Fruit fly (Drosophila melanogaster): ENCODE data around the gene CG4896.

CG4896 gene

DNA sequence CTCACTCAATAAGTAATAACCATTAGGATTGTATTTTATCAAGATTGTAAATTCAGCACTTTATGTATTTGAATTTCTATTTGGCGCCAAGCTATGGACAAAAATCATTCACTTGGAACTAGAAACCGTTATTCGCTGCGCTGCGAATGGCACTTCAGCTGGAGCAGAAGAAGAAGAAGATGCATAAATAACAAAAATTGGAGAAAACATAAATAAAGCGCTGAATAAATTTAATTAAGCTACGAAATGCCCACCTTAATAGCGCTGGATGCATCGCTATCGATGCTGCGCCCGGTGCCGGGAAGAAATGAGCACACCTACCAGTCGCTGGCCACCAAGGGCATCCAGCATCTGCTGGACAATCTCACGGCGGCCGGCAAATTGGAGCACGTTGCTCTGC is 13.2 kb upstream of the CG4896 start, which contains the start of gene IntS14:
TSS of gene IntS14 (plus strand) at position 150 of the 400 bp plus-strand sequence.
- TF ChIP-seq woc (GFP tag; optimal IDR thresholded peaks at IDR 0.05) (no peak), Myc (optimal IDR thresholded peaks at IDR 0.05) (peak; percentile 54), Hnf4 (GFP tag; optimal IDR thresholded peaks at IDR 0.05) (no peak), fru (GFP tag; optimal IDR thresholded peaks at IDR 0.05) (no peak), Rel (GFP tag; optimal IDR thresholded peaks at IDR 0.05) (no peak), Rel (tag; optimal IDR thresholded peaks at IDR 0.05) (peak; percentile 48), Dfd (GFP tag; optimal IDR thresholded peaks at IDR 0.05) (no peak), Sp1 (GFP tag; optimal IDR thresholded peaks at IDR 0.05) (no peak)

DNA sequence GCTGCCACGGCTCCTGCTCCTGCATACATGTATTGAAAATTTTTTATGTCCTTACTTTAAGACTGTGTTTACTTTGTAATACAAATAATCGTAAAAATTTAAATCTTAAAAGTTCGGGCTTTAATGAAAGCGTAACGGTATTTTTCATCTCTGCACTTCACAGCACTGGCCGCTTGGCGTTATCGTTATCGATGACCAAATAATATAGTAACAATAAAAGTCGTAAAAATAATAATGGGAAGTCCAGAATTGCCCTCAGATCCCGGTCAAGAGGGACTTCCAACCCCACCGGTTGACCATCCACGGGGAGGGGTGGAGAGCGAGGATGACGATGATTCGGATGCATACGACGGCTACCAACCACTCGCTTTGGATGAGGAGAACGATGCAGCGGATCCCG is 11.2 kb upstream of the CG4896 start, which contains the start of gene CG14341:
TSS of gene CG14341 (plus strand) at position 181 of the 400 bp plus-strand sequence.
- TF ChIP-seq Rel (GFP tag; optimal IDR thresholded peaks at IDR 0.05) (no peak), Rel (tag; optimal IDR thresholded peaks at IDR 0.05) (peak; percentile 97), lola (GFP tag; optimal IDR thresholded peaks at IDR 0.05) (no peak)

DNA sequence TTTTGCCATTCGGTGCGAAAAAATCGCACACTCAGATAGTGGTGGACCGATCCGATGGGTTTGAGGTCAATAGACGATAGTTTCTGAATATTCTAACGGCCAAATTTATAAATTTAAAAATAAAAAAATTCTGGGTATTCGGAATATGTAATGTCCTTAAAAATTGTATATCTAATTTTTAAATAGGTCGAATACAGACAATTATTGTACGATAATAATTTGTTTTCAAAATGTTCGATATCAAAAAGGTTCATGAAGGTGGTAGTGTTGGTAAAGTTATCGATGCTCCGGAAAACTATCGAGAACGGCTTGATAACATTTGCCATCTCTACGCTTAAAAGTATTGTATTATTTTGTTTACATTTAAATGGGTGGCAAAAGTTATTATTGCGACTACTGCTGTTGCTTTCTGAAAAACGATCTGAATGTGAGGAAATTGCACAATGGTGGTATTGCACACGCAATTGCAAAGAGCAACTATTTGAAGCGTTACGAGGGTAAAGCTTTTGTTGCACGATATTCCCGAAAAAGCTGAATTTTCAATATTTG is 7.5 kb upstream of the CG4896 start, which contains the start of the genes CG31922 and Plap:
TSS of gene CG31922 (plus strand) at position 315 of the 549 bp plus-strand sequence.
TSS of gene Plap (minus strand) at position 499 of the 549 bp plus-strand sequence.
- peak; percentile 63 for TF ChIP-seq CG9705 (GFP tag; optimal IDR thresholded peaks at IDR 0.05)
- TF ChIP-seq ey (GFP tag; optimal IDR thresholded peaks at IDR 0.05): peak; percentile 67
- TF ChIP-seq fru (GFP tag; optimal IDR thresholded peaks at IDR 0.05): no peak
- TF ChIP-seq h (GFP tag; optimal IDR thresholded peaks at IDR 0.05): peak; percentile 84
- no peak for TF ChIP-seq jim (GFP tag; optimal IDR thresholded peaks at IDR 0.05)
- no peak for TF ChIP-seq pan (optimal IDR thresholded peaks at IDR 0.05)
- no peak for TF ChIP-seq Jra (GFP tag; optimal IDR thresholded peaks at IDR 0.05)
- no peak for TF ChIP-seq brk (GFP tag; optimal IDR thresholded peaks at IDR 0.05)
- TF ChIP-seq br (GFP tag; optimal IDR thresholded peaks at IDR 0.05): peak; percentile 76
- TF ChIP-seq lola (GFP tag; optimal IDR thresholded peaks at IDR 0.05): no peak
- no peak for TF ChIP-seq usp (GFP tag; optimal IDR thresholded peaks at IDR 0.05)
- TF ChIP-seq Myc (optimal IDR thresholded peaks at IDR 0.05): peak; percentile 63
- no peak for TF ChIP-seq Dfd (GFP tag; optimal IDR thresholded peaks at IDR 0.05)
- peak; percentile 75 for TF ChIP-seq sv (GFP tag; optimal IDR thresholded peaks at IDR 0.05)
- peak; percentile 81 for TF ChIP-seq HLH106 (tag; optimal IDR thresholded peaks at IDR 0.05)
- peak; percentile 61 for TF ChIP-seq Hr83 (GFP tag; optimal IDR thresholded peaks at IDR 0.05; ENCODE audit: poor library complexity, severe bottlenecking)
- TF ChIP-seq Vsx2 (GFP tag; optimal IDR thresholded peaks at IDR 0.05; ENCODE audit: partially characterized antibody): no peak
- TF ChIP-seq dsf (GFP tag; optimal IDR thresholded peaks at IDR 0.05; ENCODE audit: borderline replicate concordance): no peak
- TF ChIP-seq Hr78 (GFP tag; optimal IDR thresholded peaks at IDR 0.05): no peak
- TF ChIP-seq woc (GFP tag; optimal IDR thresholded peaks at IDR 0.05): peak; percentile 58
- peak; percentile 18 to 76 for TF ChIP-seq foxo (GFP tag; optimal IDR thresholded peaks at IDR 0.05)
- TF ChIP-seq rgr (GFP tag; optimal IDR thresholded peaks at IDR 0.05): peak; percentile 80
- no peak for TF ChIP-seq dl (GFP tag; optimal IDR thresholded peaks at IDR 0.05; ENCODE audit: insufficient read depth in 1 of 2, partially characterized antibody in 2 of 2)
- TF ChIP-seq psq (GFP tag; optimal IDR thresholded peaks at IDR 0.05): peak; percentile 69
- TF ChIP-seq N (GFP tag; optimal IDR thresholded peaks at IDR 0.05): no peak
- TF ChIP-seq OdsH (GFP tag; optimal IDR thresholded peaks at IDR 0.05): peak; percentile 73
- no peak for TF ChIP-seq Dif (GFP tag; optimal IDR thresholded peaks at IDR 0.05; ENCODE audit: partially characterized antibody)
- peak; percentile 63 for TF ChIP-seq dmrt93B (GFP tag; optimal IDR thresholded peaks at IDR 0.05)
- no peak for TF ChIP-seq sage (GFP tag; optimal IDR thresholded peaks at IDR 0.05)
- TF ChIP-seq tai (GFP tag; optimal IDR thresholded peaks at IDR 0.05): no peak
- peak; percentile 78 for TF ChIP-seq Sp1 (GFP tag; optimal IDR thresholded peaks at IDR 0.05)
- no peak for TF ChIP-seq Mio (GFP tag; optimal IDR thresholded peaks at IDR 0.05)
- TF ChIP-seq Hnf4 (GFP tag; optimal IDR thresholded peaks at IDR 0.05): no peak
- no peak for TF ChIP-seq GATAd (GFP tag; optimal IDR thresholded peaks at IDR 0.05)
- TF ChIP-seq CrebA (GFP tag; optimal IDR thresholded peaks at IDR 0.05; ENCODE audit: borderline replicate concordance): no peak
- no peak for TF ChIP-seq CG32264 (GFP tag; optimal IDR thresholded peaks at IDR 0.05)
- no peak for TF ChIP-seq Rel (GFP tag; optimal IDR thresholded peaks at IDR 0.05)
- TF ChIP-seq Rel (tag; optimal IDR thresholded peaks at IDR 0.05): peak; percentile 97
- no peak for TF ChIP-seq Abd-B (GFP tag; optimal IDR thresholded peaks at IDR 0.05)
